Worm (Caenorhabditis elegans) whole organism, young adult: ENCODE measurements around the gene tbc-6.

ENCODE experiments used
- Y67H2A.10 ChIP-seq: fragments of 200-800 bp; sonication (Bioruptor generic); conservative IDR thresholded peaks from 2 replicates; pipeline ENCODE4 v1.3.6; 2022; ENCODE audit warnings: missing genetic modification reagents, missing genetic modification characterization, missing compliant biosample characterization
- ama-1 ChIP-seq, 3 experiments: fragments of 150-350 bp in 1 of 3; sonication (generic microtip) in 2 of 3; optimal IDR thresholded peaks; 2 replicates each; lab custom pipeline; 2014 to 2018; ENCODE audit warnings: missing biosample characterization in 2 of 3, missing genetic modification characterization in 2 of 3, missing genetic modification reagents in 2 of 3
- aptf-3 ChIP-seq: fragments of 200-800 bp; sonication (Bioruptor generic); IDR thresholded peaks from 2 replicates; pipeline ENCODE4 v1.3.6; 2022; ENCODE audit warnings: missing genetic modification characterization, missing compliant biosample characterization
- athp-1 ChIP-seq: sonication (generic microtip); optimal IDR thresholded peaks from 2 replicates; lab custom pipeline; 2017; ENCODE audit warnings: mild to moderate bottlenecking, missing genetic modification characterization, missing compliant biosample characterization
- attf-5 ChIP-seq: fragments of 200-800 bp; sonication (Bioruptor generic); optimal IDR thresholded peaks from 2 replicates; lab custom pipeline; 2018; ENCODE audit warnings: mild to moderate bottlenecking, missing genetic modification characterization, missing compliant biosample characterization
- him-1 ChIP-seq: sonication (generic microtip); optimal IDR thresholded peaks from 2 replicates; lab custom pipeline; 2016; ENCODE audit warnings: missing genotype, missing genetic modification reagents, missing genetic modification characterization, missing compliant biosample characterization
- hlh-26 ChIP-seq: fragments of 200-800 bp; sonication (Bioruptor generic); conservative IDR thresholded peaks from 2 replicates; pipeline ENCODE4 v1.3.6; 2022; ENCODE audit warnings: missing genetic modification reagents, missing genetic modification characterization, missing compliant biosample characterization
- lin-35 ChIP-seq, 3 experiments: fragments of 150-350 bp in 2 of 3; sonication (generic microtip) in 1 of 3; optimal IDR thresholded peaks; 2 replicates each; lab custom pipeline; 2014 to 2018; ENCODE audit warnings: missing biosample characterization in 3 of 3, missing genetic modification characterization in 3 of 3, missing genetic modification reagents in 3 of 3
- unc-62 ChIP-seq: fragments of 150-350 bp; optimal IDR thresholded peaks from 2 replicates; lab custom pipeline; 2014; ENCODE audit warnings: missing biosample characterization, missing genetic modification reagents, missing genetic modification characterization

DNA sequence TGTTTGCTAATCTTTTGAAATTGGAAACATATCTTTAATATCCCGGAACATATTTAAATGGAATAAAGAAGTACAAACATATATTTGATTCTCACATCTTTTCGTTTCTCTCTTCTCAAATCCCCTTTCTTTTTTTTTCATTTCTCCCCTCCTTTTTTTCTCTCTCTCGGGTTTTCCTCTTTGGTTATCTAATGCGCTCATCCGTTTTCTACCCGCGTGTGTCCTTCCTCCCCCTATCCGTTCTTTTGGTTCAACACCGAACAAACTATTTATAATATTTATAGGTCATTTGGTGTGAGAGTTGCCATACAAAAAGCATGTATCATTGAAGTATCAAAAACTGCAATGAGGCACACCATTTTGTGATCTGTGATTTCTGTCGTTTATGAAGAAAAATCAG is 24.0 kb upstream of the tbc-6 start:
- TF ChIP-seq aptf-3 (GFP tag; lab: Robert Waterston, UW) (no peak), him-1 (no peak), lin-35 (GFP tag; optimal IDR thresholded peaks at IDR 0.05; lab: Kevin White, UChicago) (no peak), attf-5 (no peak), unc-62 (no peak), hlh-26 (no peak), athp-1 (tag; lab: Kevin White, UChicago) (no peak), Y67H2A.10 (GFP tag; lab: Robert Waterston, UW) (no peak), ama-1 (optimal IDR thresholded peaks at IDR 0.05; lab: Kevin White, UChicago) (no peak), ama-1 (GFP tag; optimal IDR thresholded peaks at IDR 0.05; lab: Kevin White, UChicago) (no peak)
